Fruit fly (Drosophila melanogaster) whole organism, embryonic: ENCODE results near the gene Nelf-E.

Source experiments
- Atf3 ChIP-seq: fragments of 200-800 bp; sonication (Bioruptor generic); optimal IDR thresholded peaks from 3 replicates; lab custom pipeline; 2016; ENCODE audit warnings: missing biosample characterization, missing genetic modification characterization
- BtbVII ChIP-seq: fragments of 200-800 bp; sonication (Bioruptor generic); optimal IDR thresholded peaks from 3 replicates; lab custom pipeline; 2017; ENCODE audit warnings: missing biosample characterization, mild to moderate bottlenecking, missing genetic modification characterization
- CG10267 ChIP-seq: fragments of 200-800 bp; sonication (Bioruptor generic); optimal IDR thresholded peaks from 2 replicates; lab custom pipeline; 2018; ENCODE audit warnings: missing biosample characterization, mild to moderate bottlenecking, missing genetic modification characterization, moderate library complexity
- CG12071 ChIP-seq: fragments of 200-800 bp; sonication (Bioruptor generic); optimal IDR thresholded peaks from 3 replicates; lab custom pipeline; 2018; ENCODE audit warnings: missing biosample characterization, mild to moderate bottlenecking, missing genetic modification characterization
- CG12744 ChIP-seq: fragments of 200-800 bp; sonication (Bioruptor generic); optimal IDR thresholded peaks from 2 replicates; lab custom pipeline; 2016; ENCODE audit warnings: missing biosample characterization, missing genetic modification characterization
- CG13775 ChIP-seq: fragments of 200-800 bp; sonication (Bioruptor generic); optimal IDR thresholded peaks from 3 replicates; lab custom pipeline; 2017; ENCODE audit warnings: missing biosample characterization, mild to moderate bottlenecking, missing genetic modification characterization
- CG13894 ChIP-seq: fragments of 200-800 bp; sonication (Bioruptor generic); optimal IDR thresholded peaks from 3 replicates; lab custom pipeline; 2018; ENCODE audit warnings: missing biosample characterization, mild to moderate bottlenecking, missing genetic modification characterization, moderate library complexity
- CG14860 ChIP-seq: fragments of 200-800 bp; sonication (Bioruptor generic); IDR thresholded peaks from 3 replicates; pipeline ENCODE4 v1.3.6; 2022; ENCODE audit warnings: missing biosample characterization, missing genetic modification characterization; ENCODE audit not compliant: partially characterized antibody
- CG16779 ChIP-seq: fragments of 200-800 bp; sonication (Bioruptor generic); IDR thresholded peaks from 2 replicates; pipeline ENCODE4 v1.3.6; 2022; ENCODE audit warnings: missing biosample characterization, missing genetic modification characterization
- CG17328 ChIP-seq: fragments of 200-800 bp; sonication (Bioruptor generic); IDR thresholded peaks from 2 replicates; pipeline ENCODE4 v1.3.6; 2022; ENCODE audit warnings: missing biosample characterization, missing genetic modification characterization
- CG17612 ChIP-seq: fragments of 200-800 bp; sonication (Bioruptor generic); IDR thresholded peaks from 2 replicates; pipeline ENCODE4 v1.3.6; 2022; ENCODE audit warnings: missing biosample characterization, missing genetic modification characterization
- CG17802 ChIP-seq: fragments of 200-800 bp; sonication (Bioruptor generic); optimal IDR thresholded peaks from 2 replicates; lab custom pipeline; 2018; ENCODE audit warnings: missing biosample characterization, mild to moderate bottlenecking, missing genetic modification characterization, moderate library complexity
- CG18619 ChIP-seq: fragments of 200-800 bp; sonication (Bioruptor generic); optimal IDR thresholded peaks from 3 replicates; lab custom pipeline; 2017; ENCODE audit warnings: missing biosample characterization, mild to moderate bottlenecking, missing genetic modification characterization
- CG2199 ChIP-seq: fragments of 200-800 bp; sonication (Bioruptor generic); IDR thresholded peaks from 3 replicates; pipeline ENCODE4 v1.3.6; 2022; ENCODE audit warnings: missing biosample characterization, missing genetic modification characterization
- CG31365 ChIP-seq: fragments of 200-800 bp; sonication (Bioruptor generic); optimal IDR thresholded peaks from 2 replicates; lab custom pipeline; 2018; ENCODE audit warnings: missing biosample characterization, mild to moderate bottlenecking, missing genetic modification characterization
- CG3407 ChIP-seq: fragments of 200-800 bp; sonication (Bioruptor generic); optimal IDR thresholded peaks from 2 replicates; lab custom pipeline; 2018; ENCODE audit warnings: missing biosample characterization, mild to moderate bottlenecking, missing genetic modification characterization
- CG42726 ChIP-seq: fragments of 200-800 bp; sonication (Bioruptor generic); IDR thresholded peaks from 2 replicates; pipeline ENCODE4 v1.3.6; 2022; ENCODE audit warnings: missing biosample characterization, missing genetic modification characterization; ENCODE audit not compliant: partially characterized antibody
- CG6791 ChIP-seq: fragments of 200-800 bp; sonication (Bioruptor generic); IDR thresholded peaks from 3 replicates; pipeline ENCODE4 v1.3.6; 2022; ENCODE audit warnings: missing biosample characterization, missing genetic modification characterization; ENCODE audit not compliant: partially characterized antibody
- CG7357 ChIP-seq: fragments of 200-800 bp; sonication (Bioruptor generic); IDR thresholded peaks from 3 replicates; pipeline ENCODE4 v1.3.6; 2022; ENCODE audit warnings: missing biosample characterization, missing genetic modification characterization
- CTCF ChIP-seq: fragments of 200-800 bp; sonication (Bioruptor generic); optimal IDR thresholded peaks from 2 replicates; lab custom pipeline; 2017; ENCODE audit warnings: missing biosample characterization, mild to moderate bottlenecking, missing genetic modification characterization, moderate library complexity
- Deaf1 ChIP-seq: fragments of 200-800 bp; optimal IDR thresholded peaks from 3 replicates; lab custom pipeline; 2019; ENCODE audit warnings: missing biosample characterization, mild to moderate bottlenecking, missing genetic modification characterization, moderate library complexity
- Eip74EF ChIP-seq, 2 experiments: fragments of 200-800 bp in 1 of 2; fragments of >200 bp in 1 of 2; sonication (Bioruptor generic) in 1 of 2; optimal IDR thresholded peaks; 2 replicates each; lab custom pipeline; 2017 to 2019; ENCODE audit warnings: missing biosample characterization in 2 of 2, missing genetic modification characterization in 2 of 2, mild to moderate bottlenecking in 1 of 2, moderate library complexity in 1 of 2
- GATAe ChIP-seq: fragments of 200-800 bp; sonication (Bioruptor generic); conservative IDR thresholded peaks from 2 replicates; pipeline ENCODE4 v1.3.6; 2022; ENCODE audit warnings: missing biosample characterization, missing genetic modification characterization
- HLHmδ ChIP-seq: fragments of 200-800 bp; sonication (Bioruptor generic); optimal IDR thresholded peaks from 2 replicates; lab custom pipeline; 2018; ENCODE audit warnings: missing biosample characterization, mild to moderate bottlenecking, missing genetic modification characterization, moderate library complexity
- Med ChIP-seq: fragments of 200-800 bp; sonication (Bioruptor generic); peaks from one replicate; lab custom pipeline; 2016; ENCODE audit warnings: missing biosample characterization, missing genetic modification characterization, mild to moderate bottlenecking, inconsistent platforms, moderate library complexity
- Myb ChIP-seq: fragments of 200-800 bp; sonication (Bioruptor generic); optimal IDR thresholded peaks from 2 replicates; lab custom pipeline; 2016; ENCODE audit warnings: missing biosample characterization, missing genetic modification characterization
- Opbp ChIP-seq: fragments of 200-800 bp; sonication (Bioruptor generic); IDR thresholded peaks from 3 replicates; pipeline ENCODE4 v1.3.6; 2022; ENCODE audit warnings: missing biosample characterization, missing genetic modification characterization; ENCODE audit not compliant: partially characterized antibody
- Pdp1 ChIP-seq, 2 experiments: fragments of 200-800 bp; sonication (Bioruptor generic); optimal IDR thresholded peaks; 3 replicates each; lab custom pipeline; 2016; ENCODE audit warnings: missing biosample characterization in 2 of 2, missing genetic modification characterization in 2 of 2, mild to moderate bottlenecking in 1 of 2, moderate library complexity in 1 of 2
- Side ChIP-seq: fragments of 200-800 bp; sonication (Bioruptor generic); optimal IDR thresholded peaks from 2 replicates; lab custom pipeline; 2016; ENCODE audit warnings: missing biosample characterization, missing genetic modification characterization
- bigmax ChIP-seq: fragments of 200-800 bp; sonication (Bioruptor generic); optimal IDR thresholded peaks from 2 replicates; lab custom pipeline; 2018; ENCODE audit warnings: missing biosample characterization, mild to moderate bottlenecking, missing genetic modification characterization
- cas ChIP-seq: fragments of 200-800 bp; sonication (Bioruptor generic); IDR thresholded peaks from 2 replicates; pipeline ENCODE4 v1.3.6; 2022; ENCODE audit warnings: missing biosample characterization, missing genetic modification characterization
- chn ChIP-seq: fragments of 200-800 bp; sonication (Bioruptor generic); optimal IDR thresholded peaks from 2 replicates; lab custom pipeline; 2016; ENCODE audit warnings: missing biosample characterization, missing genetic modification characterization
- crol ChIP-seq: fragments of 200-800 bp; sonication (Bioruptor generic); IDR thresholded peaks from 2 replicates; pipeline ENCODE4 v1.3.6; 2022; ENCODE audit warnings: missing biosample characterization, missing genetic modification characterization
- dan ChIP-seq: fragments of 200-800 bp; sonication (Bioruptor generic); IDR thresholded peaks from 2 replicates; pipeline ENCODE4 v1.3.6; 2022; ENCODE audit warnings: missing biosample characterization, missing genetic modification characterization
- dm ChIP-seq: fragments of 200-800 bp; sonication (Bioruptor generic); optimal IDR thresholded peaks from 3 replicates; lab custom pipeline; 2016; ENCODE audit warnings: missing biosample characterization, missing genetic modification characterization
- ftz-f1 ChIP-seq: fragments of 200-800 bp; sonication (Bioruptor generic); optimal IDR thresholded peaks from 2 replicates; lab custom pipeline; 2016; ENCODE audit warnings: missing biosample characterization, missing genetic modification characterization
- gfzf ChIP-seq: fragments of 200-800 bp; sonication (Bioruptor generic); optimal IDR thresholded peaks from 2 replicates; lab custom pipeline; 2016; ENCODE audit warnings: missing biosample characterization, mild to moderate bottlenecking, missing genetic modification characterization, moderate library complexity
- kay ChIP-seq: fragments of 200-800 bp; sonication (Bioruptor generic); optimal IDR thresholded peaks from 2 replicates; lab custom pipeline; 2016; ENCODE audit warnings: missing biosample characterization, missing genetic modification characterization
- lab ChIP-seq: fragments of 200-800 bp; sonication (Bioruptor generic); optimal IDR thresholded peaks from 3 replicates; lab custom pipeline; 2017; ENCODE audit warnings: missing biosample characterization, missing genetic modification characterization, mild to moderate bottlenecking, moderate library complexity, missing genetic modification reagents
- pita ChIP-seq: fragments of 200-800 bp; sonication (Bioruptor generic); optimal IDR thresholded peaks from 2 replicates; lab custom pipeline; 2017; ENCODE audit warnings: missing biosample characterization, mild to moderate bottlenecking, missing genetic modification characterization
- psq ChIP-seq: fragments of 200-800 bp; sonication (Bioruptor generic); optimal IDR thresholded peaks from 2 replicates; lab custom pipeline; 2017; ENCODE audit warnings: missing biosample characterization, missing genetic modification characterization
- rib ChIP-seq: fragments of 200-800 bp; sonication (Bioruptor generic); IDR thresholded peaks from 2 replicates; pipeline ENCODE4 v1.3.6; 2022; ENCODE audit warnings: missing biosample characterization, missing genetic modification characterization
- so ChIP-seq: fragments of 200-800 bp; sonication (Bioruptor generic); IDR thresholded peaks from 3 replicates; pipeline ENCODE4 v1.3.6; 2022; ENCODE audit warnings: missing biosample characterization, missing genetic modification characterization
- stc ChIP-seq: fragments of 200-800 bp; sonication (Bioruptor generic); IDR thresholded peaks from 2 replicates; pipeline ENCODE4 v1.3.6; 2022; ENCODE audit warnings: missing biosample characterization, missing genetic modification characterization
- stwl ChIP-seq: fragments of 200-800 bp; sonication (Bioruptor generic); optimal IDR thresholded peaks from 3 replicates; lab custom pipeline; 2018; ENCODE audit warnings: missing biosample characterization, mild to moderate bottlenecking, missing genetic modification characterization, moderate library complexity
- vvl ChIP-seq: fragments of 200-800 bp; sonication (Bioruptor generic); IDR thresholded peaks from 2 replicates; pipeline ENCODE4 v1.3.6; 2022; ENCODE audit warnings: missing biosample characterization, missing genetic modification characterization
- wdn ChIP-seq: fragments of 200-800 bp; sonication (Bioruptor generic); IDR thresholded peaks from 2 replicates; pipeline ENCODE4 v1.3.6; 2022; ENCODE audit warnings: missing biosample characterization, missing genetic modification characterization

Gene Nelf-E

dm6 chr3L:8628964-8629363, 28.3 kb upstream of the Nelf-E start (continued):
- TF ChIP-seq Deaf1 (tag; lab: Kevin White, UChicago) = peak; percentile 53
- TF ChIP-seq CG13894 (tag; lab: Kevin White, UChicago) = no peak
- no peak for TF ChIP-seq CG16779 (GFP tag; lab: Robert Waterston, UW)
- no peak for TF ChIP-seq CG12744
- no peak for TF ChIP-seq dan
- TF ChIP-seq Opbp (GFP tag; lab: Robert Waterston, UW) = no peak
- no peak for TF ChIP-seq CG14860 (GFP tag; lab: Robert Waterston, UW)
- TF ChIP-seq so (GFP tag; lab: Robert Waterston, UW) = peak; percentile 57; the same call in 1 of the 3 replicates
- TF ChIP-seq CTCF = no peak
- TF ChIP-seq psq (GFP tag; lab: Kevin White, UChicago) = no peak
- TF ChIP-seq, all 482 proteins: peak for 207

dm6 chr3L:8627839-8628827, 27.5 kb upstream of the Nelf-E start:
- TF ChIP-seq vvl (GFP tag; lab: Robert Waterston, UW) = peak; percentile 27; the same call in 1 of the 2 replicates
- TF ChIP-seq stwl (tag; lab: Kevin White, UChicago) = peak; percentile 17
- peak; percentile 50; the same call in 2 of the 3 replicates for TF ChIP-seq CG6791
- TF ChIP-seq CTCF = peak; percentile 88
- TF ChIP-seq Atf3 = peak; percentile 1
- TF ChIP-seq BtbVII (GFP tag; lab: Kevin White, UChicago) = peak; percentile 42
- peak; percentile 68; the same call in 2 of the 3 replicates for TF ChIP-seq so (GFP tag; lab: Robert Waterston, UW)
- TF ChIP-seq cas (GFP tag; lab: Robert Waterston, UW) = no peak
- TF ChIP-seq CG31365 (tag; lab: Kevin White, UChicago) = no peak
- TF ChIP-seq bigmax (GFP tag; lab: Kevin White, UChicago) = no peak
- no peak for TF ChIP-seq dm (GFP tag; lab: Kevin White, UChicago)
- TF ChIP-seq CG17802 (tag; lab: Kevin White, UChicago) = no peak
- peak in 1 of 2 experiments; percentile 31 for TF ChIP-seq Pdp1 (GFP tag; optimal IDR thresholded peaks at IDR 0.05; lab: Kevin White, UChicago)
- TF ChIP-seq CG17612 (GFP tag; lab: Robert Waterston, UW) = no peak
- no peak for TF ChIP-seq CG13775
- peak; percentile 16 for TF ChIP-seq CG10267
- TF ChIP-seq CG3407 = no peak
- TF ChIP-seq rib = no peak
- no peak for TF ChIP-seq CG7357
- TF ChIP-seq Eip74EF (GFP tag; optimal IDR thresholded peaks at IDR 0.05; lab: Kevin White, UChicago) = peak in 1 of 2 experiments; percentile 4
- peak; percentile 41 for TF ChIP-seq kay
- TF ChIP-seq GATAe (GFP tag; lab: Robert Waterston, UW) = no peak
- TF ChIP-seq CG18619 = no peak
- TF ChIP-seq lab = no peak
- TF ChIP-seq CG42726 = peak; percentile 27; the same call in 1 of the 2 replicates
- TF ChIP-seq gfzf (GFP tag; lab: Kevin White, UChicago) = peak; percentile 17
- no peak for TF ChIP-seq chn
- TF ChIP-seq stc = 0 out of 2 replicates have a peak, but pooled peaks have one; percentile 40
- TF ChIP-seq crol (GFP tag; lab: Robert Waterston, UW) = peak; percentile 47; the same call in 1 of the 2 replicates
- peak; percentile 46 for TF ChIP-seq Myb (GFP tag; lab: Kevin White, UChicago)
- peak; percentile 26 for TF ChIP-seq Med (GFP tag; lab: Kevin White, UChicago)
- peak; percentile 14; the same call in 1 of the 3 replicates for TF ChIP-seq CG2199 (GFP tag; lab: Robert Waterston, UW)
- no peak for TF ChIP-seq HLHmδ (GFP tag; lab: Kevin White, UChicago)
- no peak for TF ChIP-seq Side (GFP tag; lab: Kevin White, UChicago)
- no peak for TF ChIP-seq CG12071
- TF ChIP-seq ftz-f1 (GFP tag; lab: Kevin White, UChicago) = peak; percentile 71
- TF ChIP-seq wdn (GFP tag; lab: Robert Waterston, UW) = no peak
- peak; percentile 68 for TF ChIP-seq pita (GFP tag; lab: Kevin White, UChicago)
- TF ChIP-seq CG17328 (GFP tag; lab: Robert Waterston, UW) = no peak
